Fruit fly (Drosophila melanogaster) whole organism, embryonic: Measurements from ENCODE around the gene Yip1d1.

Source experiments
- Awh ChIP-seq: fragments of 200-800 bp; sonication (Bioruptor generic); IDR thresholded peaks from 2 replicates; pipeline ENCODE4, ENCODE4 v1.3.6; 2022; ENCODE audit warnings: missing biosample characterization, missing genetic modification characterization
- CG10147 ChIP-seq: fragments of 200-800 bp; sonication (Bioruptor generic); optimal IDR thresholded peaks from 2 replicates; lab custom pipeline; 2019; ENCODE audit warnings: missing biosample characterization, mild to moderate bottlenecking, missing genetic modification characterization, moderate library complexity
- CG11456 ChIP-seq: fragments of 200-800 bp; sonication (Bioruptor generic); IDR thresholded peaks from 3 replicates; pipeline ENCODE4 v1.3.6; 2022; ENCODE audit warnings: missing biosample characterization, missing genetic modification characterization
- CG13894 ChIP-seq: fragments of 200-800 bp; sonication (Bioruptor generic); optimal IDR thresholded peaks from 3 replicates; lab custom pipeline; 2018; ENCODE audit warnings: missing biosample characterization, mild to moderate bottlenecking, missing genetic modification characterization, moderate library complexity
- CG15479 ChIP-seq: fragments of 200-800 bp; sonication (Bioruptor generic); optimal IDR thresholded peaks from 3 replicates; lab custom pipeline; 2019; ENCODE audit warnings: missing biosample characterization, mild to moderate bottlenecking, missing genetic modification characterization, moderate library complexity
- CG17385 ChIP-seq: fragments of 200-800 bp; sonication (Bioruptor generic); optimal IDR thresholded peaks from 3 replicates; lab custom pipeline; 2018; ENCODE audit warnings: missing biosample characterization, mild to moderate bottlenecking, missing genetic modification characterization
- CG18764 ChIP-seq: fragments of 200-800 bp; sonication (Bioruptor generic); optimal IDR thresholded peaks from 3 replicates; lab custom pipeline; 2016; ENCODE audit warnings: missing biosample characterization, missing genetic modification characterization
- CG7357 ChIP-seq: fragments of 200-800 bp; sonication (Bioruptor generic); IDR thresholded peaks from 3 replicates; pipeline ENCODE4 v1.3.6; 2022; ENCODE audit warnings: missing biosample characterization, missing genetic modification characterization
- CG7372 ChIP-seq: fragments of 200-800 bp; sonication (Bioruptor generic); IDR thresholded peaks from 2 replicates; pipeline ENCODE4 v1.3.6; 2022; ENCODE audit warnings: missing biosample characterization, missing genetic modification characterization
- CG7928 ChIP-seq: fragments of 200-800 bp; sonication (Bioruptor generic); optimal IDR thresholded peaks from 2 replicates; lab custom pipeline; 2017; ENCODE audit warnings: missing biosample characterization, mild to moderate bottlenecking, missing genetic modification characterization
- CG8089 ChIP-seq: fragments of 200-800 bp; sonication (Bioruptor generic); optimal IDR thresholded peaks from 3 replicates; lab custom pipeline; 2016; ENCODE audit warnings: missing biosample characterization, missing genetic modification characterization
- CG9797 ChIP-seq: fragments of 200-800 bp; sonication (Bioruptor generic); optimal IDR thresholded peaks from 3 replicates; lab custom pipeline; 2018; ENCODE audit warnings: missing biosample characterization, mild to moderate bottlenecking, missing genetic modification characterization
- CTCF ChIP-seq: fragments of 200-800 bp; sonication (Bioruptor generic); optimal IDR thresholded peaks from 2 replicates; lab custom pipeline; 2017; ENCODE audit warnings: missing biosample characterization, mild to moderate bottlenecking, missing genetic modification characterization, moderate library complexity
- Dfd ChIP-seq, 2 experiments: fragments of >200 bp; optimal IDR thresholded peaks; 2 replicates each; lab custom pipeline; 2017; ENCODE audit warnings: missing biosample characterization in 2 of 2, missing genetic modification characterization in 2 of 2
- Doc3 ChIP-seq: fragments of 200-800 bp; sonication (Bioruptor generic); IDR thresholded peaks from 3 replicates; pipeline ENCODE4 v1.3.6; 2022; ENCODE audit warnings: missing biosample characterization, missing genetic modification characterization; ENCODE audit not compliant: partially characterized antibody
- Dref ChIP-seq: fragments of 200-800 bp; sonication (Bioruptor generic); IDR thresholded peaks from 2 replicates; pipeline ENCODE4 v1.3.6; 2022; ENCODE audit warnings: missing biosample characterization, missing genetic modification characterization
- Eip74EF ChIP-seq, 2 experiments: fragments of 200-800 bp in 1 of 2; fragments of >200 bp in 1 of 2; sonication (Bioruptor generic) in 1 of 2; optimal IDR thresholded peaks; 2 replicates each; lab custom pipeline; 2017 to 2019; ENCODE audit warnings: missing biosample characterization in 2 of 2, missing genetic modification characterization in 2 of 2, mild to moderate bottlenecking in 1 of 2, moderate library complexity in 1 of 2
- GATAe ChIP-seq: fragments of 200-800 bp; sonication (Bioruptor generic); conservative IDR thresholded peaks from 2 replicates; pipeline ENCODE4 v1.3.6; 2022; ENCODE audit warnings: missing biosample characterization, missing genetic modification characterization
- HLH54F ChIP-seq: fragments of 200-800 bp; sonication (Bioruptor generic); optimal IDR thresholded peaks from 3 replicates; lab custom pipeline; 2016; ENCODE audit warnings: missing biosample characterization, missing genetic modification characterization
- Hey ChIP-seq: fragments of 200-800 bp; sonication (Bioruptor generic); optimal IDR thresholded peaks from 3 replicates; lab custom pipeline; 2018; ENCODE audit warnings: missing biosample characterization, mild to moderate bottlenecking, missing genetic modification characterization
- Lim3 ChIP-seq: fragments of 200-800 bp; sonication (Bioruptor generic); IDR thresholded peaks from 2 replicates; pipeline ENCODE4 v1.3.6; 2022; ENCODE audit warnings: missing biosample characterization, missing genetic modification characterization
- MBD-R2 ChIP-seq: fragments of 200-800 bp; sonication (Bioruptor generic); IDR thresholded peaks from 2 replicates; pipeline ENCODE4 v1.3.6; 2022; ENCODE audit warnings: missing biosample characterization, missing genetic modification characterization
- MESR4 ChIP-seq: fragments of 200-800 bp; sonication (Bioruptor generic); optimal IDR thresholded peaks from 2 replicates; lab custom pipeline; 2018; ENCODE audit warnings: missing biosample characterization, mild to moderate bottlenecking, missing genetic modification characterization, moderate library complexity
- Med ChIP-seq: fragments of 200-800 bp; sonication (Bioruptor generic); peaks from one replicate; lab custom pipeline; 2016; ENCODE audit warnings: missing biosample characterization, missing genetic modification characterization, mild to moderate bottlenecking, inconsistent platforms, moderate library complexity
- Myb ChIP-seq: fragments of 200-800 bp; sonication (Bioruptor generic); optimal IDR thresholded peaks from 2 replicates; lab custom pipeline; 2016; ENCODE audit warnings: missing biosample characterization, missing genetic modification characterization
- Rx ChIP-seq: fragments of 200-800 bp; sonication (Bioruptor generic); IDR thresholded peaks from 2 replicates; pipeline ENCODE4 v1.3.6; 2022; ENCODE audit warnings: missing biosample characterization, missing genetic modification characterization
- Sin3A ChIP-seq: fragments of >200 bp; optimal IDR thresholded peaks from 2 replicates; lab custom pipeline; 2018
- Vsx1 ChIP-seq: fragments of 200-800 bp; sonication (Bioruptor generic); optimal IDR thresholded peaks from 2 replicates; lab custom pipeline; 2017; ENCODE audit warnings: missing biosample characterization, mild to moderate bottlenecking, missing genetic modification characterization, missing genetic modification reagents
- YL-1 ChIP-seq: fragments of 200-800 bp; sonication (Bioruptor generic); optimal IDR thresholded peaks from 3 replicates; lab custom pipeline; 2017; ENCODE audit warnings: missing biosample characterization, mild to moderate bottlenecking, missing genetic modification characterization
- ab ChIP-seq: fragments of 200-800 bp; sonication (Bioruptor generic); optimal IDR thresholded peaks from 2 replicates; lab custom pipeline; 2016; ENCODE audit warnings: missing biosample characterization, missing genetic modification characterization
- aop ChIP-seq: fragments of 200-800 bp; sonication (Bioruptor generic); IDR thresholded peaks from 2 replicates; pipeline ENCODE4 v1.3.6; 2022; ENCODE audit warnings: missing biosample characterization, missing genetic modification characterization
- ap ChIP-seq: fragments of 200-800 bp; sonication (Bioruptor generic); IDR thresholded peaks from 2 replicates; pipeline ENCODE4 v1.3.6; 2022; ENCODE audit warnings: missing biosample characterization, missing genetic modification characterization
- bowl ChIP-seq: fragments of 200-800 bp; sonication (Bioruptor generic); IDR thresholded peaks from 2 replicates; pipeline ENCODE4 v1.3.6; 2022; ENCODE audit warnings: missing biosample characterization, missing genetic modification characterization
- cg ChIP-seq: fragments of 200-800 bp; sonication (Bioruptor generic); optimal IDR thresholded peaks from 3 replicates; lab custom pipeline; 2019; ENCODE audit warnings: missing biosample characterization, mild to moderate bottlenecking, missing genetic modification characterization, moderate library complexity
- crol ChIP-seq: fragments of 200-800 bp; sonication (Bioruptor generic); IDR thresholded peaks from 2 replicates; pipeline ENCODE4 v1.3.6; 2022; ENCODE audit warnings: missing biosample characterization, missing genetic modification characterization
- gce ChIP-seq: fragments of 200-800 bp; sonication (Bioruptor generic); IDR thresholded peaks from 3 replicates; pipeline ENCODE4 v1.3.6; 2022; ENCODE audit warnings: missing biosample characterization, missing genetic modification characterization
- gcm2 ChIP-seq: fragments of 200-800 bp; sonication (Bioruptor generic); optimal IDR thresholded peaks from 2 replicates; lab custom pipeline; 2016; ENCODE audit warnings: missing biosample characterization, missing genetic modification characterization
- gfzf ChIP-seq: fragments of 200-800 bp; sonication (Bioruptor generic); optimal IDR thresholded peaks from 2 replicates; lab custom pipeline; 2016; ENCODE audit warnings: missing biosample characterization, mild to moderate bottlenecking, missing genetic modification characterization, moderate library complexity
- gro ChIP-seq: fragments of 200-800 bp; sonication (Bioruptor generic); optimal IDR thresholded peaks from 2 replicates; lab custom pipeline; 2016; ENCODE audit warnings: missing biosample characterization, missing genetic modification characterization
- klu ChIP-seq: fragments of 200-800 bp; sonication (Bioruptor generic); IDR thresholded peaks from 2 replicates; pipeline ENCODE4 v1.3.6; 2022; ENCODE audit warnings: missing biosample characterization, missing genetic modification characterization
- kni ChIP-seq: fragments of 200-800 bp; sonication (Bioruptor generic); optimal IDR thresholded peaks from 3 replicates; lab custom pipeline; 2017; ENCODE audit warnings: mild to moderate bottlenecking, missing biosample characterization, missing genetic modification reagents, missing genetic modification characterization
- lov ChIP-seq, 2 experiments: fragments of 200-800 bp in 1 of 2; fragments of >200 bp in 1 of 2; sonication (Bioruptor generic) in 1 of 2; IDR thresholded peaks in 1 of 2; optimal IDR thresholded peaks in 1 of 2; 2 replicates in 1 of 2; 3 replicates in 1 of 2; pipeline versions ENCODE4 v1.3.6 to Lab custom; 2017 to 2022; ENCODE audit warnings: missing biosample characterization in 1 of 2, missing genetic modification characterization in 1 of 2
- onecut ChIP-seq: fragments of 200-800 bp; sonication (Bioruptor generic); IDR thresholded peaks from 2 replicates; pipeline ENCODE4 v1.3.6; 2022; ENCODE audit warnings: missing biosample characterization, missing genetic modification characterization
- pan ChIP-seq, 4 experiments: fragments of >200 bp in 3 of 4; fragments of 200-800 bp in 1 of 4; sonication (Bioruptor generic) in 1 of 4; optimal IDR thresholded peaks in 3 of 4; IDR thresholded peaks in 1 of 4; 2 replicates each; pipeline versions ENCODE4 v1.3.6 to Lab custom; 2017 to 2022; ENCODE audit warnings: missing biosample characterization in 2 of 4, missing genetic modification characterization in 2 of 4, mixed read lengths in 1 of 4
- phol ChIP-seq: fragments of 200-800 bp; sonication (Bioruptor generic); optimal IDR thresholded peaks from 3 replicates; lab custom pipeline; 2018; ENCODE audit warnings: missing biosample characterization, mild to moderate bottlenecking, missing genetic modification characterization, moderate library complexity
- ssp ChIP-seq: fragments of 200-800 bp; sonication (Bioruptor generic); IDR thresholded peaks from 2 replicates; pipeline ENCODE4 v1.3.6; 2022; ENCODE audit warnings: missing biosample characterization, missing genetic modification characterization
- tna ChIP-seq: fragments of 200-800 bp; sonication (Bioruptor generic); IDR thresholded peaks from 2 replicates; pipeline ENCODE4 v1.3.6; 2022; ENCODE audit warnings: missing biosample characterization, missing genetic modification characterization; ENCODE audit not compliant: partially characterized antibody
- yki ChIP-seq: fragments of >200 bp; optimal IDR thresholded peaks from 3 replicates; lab custom pipeline; 2018

The Yip1d1 gene

DNA sequence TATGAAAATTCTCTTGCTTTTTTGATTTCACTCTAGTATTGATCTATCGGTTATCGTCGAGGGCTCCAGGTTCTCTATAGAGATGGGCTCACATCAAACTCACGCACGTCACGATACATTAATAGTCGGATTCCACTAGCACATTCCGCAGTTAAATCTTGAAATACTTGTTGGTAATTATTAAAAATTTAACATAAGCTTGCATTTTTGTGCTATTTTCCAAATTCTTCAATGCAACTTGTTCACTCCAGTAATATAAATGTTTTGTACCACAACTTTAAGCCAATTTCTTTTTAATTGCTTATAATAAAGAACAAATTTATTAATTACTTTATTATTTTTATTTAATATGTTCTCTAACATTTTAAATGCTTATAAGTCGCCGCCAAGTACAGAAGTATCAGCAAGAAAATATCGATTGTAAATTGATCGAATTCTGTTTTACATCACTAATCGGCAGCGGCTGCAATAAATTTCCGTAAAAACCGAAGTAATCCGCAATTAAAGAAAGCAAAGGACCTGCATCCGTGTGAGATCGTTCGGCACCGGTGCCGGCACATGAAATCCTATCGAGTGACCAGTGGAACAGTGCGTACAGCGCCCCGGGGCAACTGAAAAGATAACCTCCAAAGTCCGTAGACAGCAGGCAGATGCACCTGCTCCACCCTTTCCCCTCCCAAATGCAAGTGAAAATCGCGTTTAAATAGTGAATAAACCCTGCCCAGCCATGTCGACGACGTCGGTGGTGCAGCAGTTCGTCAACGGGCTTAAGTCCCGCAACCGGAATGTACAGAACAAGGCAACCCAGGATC, 3.8 kb upstream of the Yip1d1 start, which contains the start of the genes Vha68-1 and mTor (continued):
- TF ChIP-seq Dref (GFP tag; lab: Robert Waterston, UW) (peak; percentile 86), CG8089 (peak; percentile 56), kni (no peak), tna (GFP tag; lab: Robert Waterston, UW) (peak; percentile 61; the same call in 1 of the 2 replicates), GATAe (GFP tag; lab: Robert Waterston, UW) (0 out of 2 replicates have a peak, but pooled peaks have one; percentile 47), CG7928 (GFP tag; lab: Kevin White, UChicago) (peak; percentile 90), CG18764 (GFP tag; lab: Kevin White, UChicago) (no peak), aop (GFP tag; lab: Robert Waterston, UW) (no peak), Vsx1 (no peak), Eip74EF (GFP tag; optimal IDR thresholded peaks at IDR 0.05; lab: Kevin White, UChicago) (no peak), Hey (tag; lab: Kevin White, UChicago) (no peak), Myb (GFP tag; lab: Kevin White, UChicago) (peak; percentile 80), CG11456 (GFP tag; lab: Robert Waterston, UW) (peak; percentile 82), Dfd (GFP tag; optimal IDR thresholded peaks at IDR 0.05; lab: Kevin White, UChicago) (peak in 1 of 2 experiments; percentile 74), Sin3A (lab: Kevin White, UChicago) (peak; percentile 1), HLH54F (GFP tag; lab: Kevin White, UChicago) (peak; percentile 82), cg (GFP tag; lab: Kevin White, UChicago) (no peak), CG9797 (GFP tag; lab: Kevin White, UChicago) (peak; percentile 27), CG10147 (GFP tag; lab: Kevin White, UChicago) (no peak), gce (GFP tag; lab: Robert Waterston, UW) (peak; percentile 49; the same call in 1 of the 3 replicates), gro (no peak), klu (GFP tag; lab: Robert Waterston, UW) (peak; percentile 76; the same call in 1 of the 2 replicates), phol (tag; lab: Kevin White, UChicago) (peak; percentile 90), Doc3 (peak; percentile 64; the same call in 2 of the 3 replicates), ap (0 out of 2 replicates have a peak, but pooled peaks have one; percentile 23), Med (GFP tag; lab: Kevin White, UChicago) (peak; percentile 95)

DNA sequence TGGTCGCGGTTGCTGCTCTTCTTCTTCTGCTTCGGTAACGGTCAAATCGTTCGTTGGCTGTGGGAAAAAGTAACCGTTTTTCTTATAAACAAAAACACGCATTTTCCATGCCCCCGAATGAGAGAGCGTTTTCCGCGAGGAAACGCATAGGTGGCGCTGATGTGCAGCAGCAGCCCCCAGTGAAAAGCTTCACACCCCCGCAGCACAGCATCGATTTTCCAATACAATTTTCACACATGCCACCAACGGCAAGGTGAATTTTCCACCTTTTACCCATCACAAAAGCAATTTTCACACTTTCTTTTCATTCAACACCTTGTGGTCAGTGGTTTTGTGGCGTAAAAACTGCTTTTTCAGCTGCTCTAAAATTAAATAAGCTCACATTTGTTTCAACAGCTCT, 3.2 kb upstream of the Yip1d1 start:
- TF ChIP-seq MBD-R2 (GFP tag; lab: Robert Waterston, UW) (peak; percentile 57), CG13894 (tag; lab: Kevin White, UChicago) (no peak), CG7372 (no peak), gfzf (GFP tag; lab: Kevin White, UChicago) (peak; percentile 0), pan (optimal IDR thresholded peaks at IDR 0.05; lab: Kevin White, UChicago) (no peak), pan (GFP tag; optimal IDR thresholded peaks at IDR 0.05 in 1 of 2, IDR thresholded peaks at IDR 0.05 in 1 of 2) (peak in 1 of 2 experiments; percentile 8), YL-1 (peak; percentile 1), yki (lab: Kevin White, UChicago) (no peak), Awh (GFP tag; lab: Robert Waterston, UW) (0 out of 2 replicates have a peak, but pooled peaks have one; percentile 25), bowl (GFP tag; lab: Robert Waterston, UW) (0 out of 2 replicates have a peak, but pooled peaks have one; percentile 19), ssp (GFP tag; lab: Robert Waterston, UW) (no peak), ab (no peak), gcm2 (GFP tag; lab: Kevin White, UChicago) (no peak), MESR4 (GFP tag; lab: Kevin White, UChicago) (peak; percentile 80), crol (GFP tag; lab: Robert Waterston, UW) (peak; percentile 75), CG15479 (GFP tag; lab: Kevin White, UChicago) (no peak), Rx (GFP tag; lab: Robert Waterston, UW) (no peak), CG7357 (GFP tag; lab: Robert Waterston, UW) (no peak), lov (optimal IDR thresholded peaks at IDR 0.05; lab: Kevin White, UChicago) (no peak), lov (GFP tag; IDR thresholded peaks at IDR 0.05; lab: Robert Waterston, UW) (0 out of 3 replicates have a peak, but pooled peaks have one; percentile 11), onecut (GFP tag; lab: Robert Waterston, UW) (peak; percentile 100), CG8089 (no peak), CTCF (GFP tag; lab: Kevin White, UChicago) (peak; percentile 94), Lim3 (GFP tag; lab: Robert Waterston, UW) (no peak), CG17385 (GFP tag; lab: Kevin White, UChicago) (peak; percentile 61)
